Worm (Caenorhabditis elegans) whole organism, midembryonic: Measurements from ENCODE around the gene str-230.

ENCODE experiments used
- T22C8.4 ChIP-seq: fragments of 200-800 bp; sonication (Bioruptor generic); IDR thresholded peaks from 2 replicates; pipeline ENCODE4 v1.3.6; 2022; ENCODE audit warnings: missing genetic modification characterization, missing compliant biosample characterization
- cog-1 ChIP-seq: sonication (generic microtip); optimal IDR thresholded peaks from 2 replicates; lab custom pipeline; 2016; ENCODE audit warnings: missing genetic modification characterization, missing compliant biosample characterization
- flt-1 ChIP-seq: fragments of 200-800 bp; sonication (Bioruptor generic); IDR thresholded peaks from 2 replicates; pipeline ENCODE4 v1.3.6; 2022; ENCODE audit warnings: missing genetic modification characterization, missing compliant biosample characterization
- klf-2 ChIP-seq: fragments of 200-800 bp; sonication (Bioruptor generic); conservative IDR thresholded peaks from 2 replicates; pipeline ENCODE4 v1.3.6; 2022; ENCODE audit warnings: missing genetic modification reagents, missing genetic modification characterization, missing compliant biosample characterization
- med-1 ChIP-seq: sonication (generic microtip); optimal IDR thresholded peaks from 2 replicates; lab custom pipeline; 2017; ENCODE audit warnings: missing genetic modification characterization, mild to moderate bottlenecking, missing compliant biosample characterization, antibody characterized with exemption, missing genetic modification reagents; ENCODE audit not compliant: insufficient read depth
- ref-1 ChIP-seq: fragments of 200-800 bp; sonication (Bioruptor generic); conservative IDR thresholded peaks from 2 replicates; pipeline ENCODE4 v1.3.6; 2022; ENCODE audit warnings: missing genetic modification reagents, missing genetic modification characterization, missing compliant biosample characterization
- tab-1 ChIP-seq: fragments of 200-800 bp; sonication (Bioruptor generic); IDR thresholded peaks from 2 replicates; pipeline ENCODE4 v1.3.6; 2022; ENCODE audit warnings: missing genetic modification characterization, missing compliant biosample characterization
- ztf-23 ChIP-seq: fragments of 200-800 bp; sonication (Bioruptor generic); IDR thresholded peaks from 2 replicates; pipeline ENCODE4 v1.3.6; 2022; ENCODE audit warnings: missing genetic modification reagents, missing genetic modification characterization, missing compliant biosample characterization
- ztf-29 ChIP-seq: fragments of 200-800 bp; sonication (Bioruptor generic); IDR thresholded peaks from 2 replicates; pipeline ENCODE4 v1.3.6; 2022; ENCODE audit warnings: missing genetic modification reagents, missing genetic modification characterization, missing compliant biosample characterization

DNA sequence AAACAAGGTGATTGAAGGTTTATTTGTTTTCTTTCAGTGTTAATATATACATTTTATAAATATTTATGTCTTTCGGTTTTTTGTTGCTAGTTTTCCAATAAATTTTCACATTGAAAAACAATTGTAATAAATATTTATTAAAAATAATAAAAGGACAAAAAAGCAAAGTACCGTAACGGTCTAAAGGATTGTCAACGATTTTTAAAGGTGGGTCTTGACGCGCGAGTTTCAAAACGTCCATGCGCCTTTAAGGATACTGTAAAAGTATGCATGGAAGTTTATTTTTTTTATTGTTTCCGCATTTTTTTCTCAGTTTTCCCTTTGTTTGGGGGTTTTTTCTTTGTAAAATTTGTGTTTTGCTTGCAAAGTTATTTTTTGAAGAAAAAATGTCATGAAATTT is 17.8 kb downstream of the str-230 start:
- TF ChIP-seq cog-1 (tag; lab: Kevin White, UChicago), result no peak
- TF ChIP-seq klf-2 (GFP tag; lab: Robert Waterston, UW), result no peak
- no peak for TF ChIP-seq ztf-29
- TF ChIP-seq T22C8.4, result no peak
- TF ChIP-seq flt-1 (GFP tag; lab: Robert Waterston, UW), result no peak
- TF ChIP-seq tab-1 (GFP tag; lab: Robert Waterston, UW), result no peak
- no peak for TF ChIP-seq ztf-23 (GFP tag; lab: Robert Waterston, UW)
- no peak for TF ChIP-seq med-1
- no peak for TF ChIP-seq ref-1 (GFP tag; lab: Robert Waterston, UW)
